Fruit fly (Drosophila melanogaster) whole organism, embryonic: ENCODE results near the gene CG8851.
A peak's percentile ranks its signal among the peaks of the same experiment; 100 is the strongest.

Source experiments
- Atf-2 ChIP-seq: fragments of 200-800 bp; sonication (Bioruptor generic); optimal IDR thresholded peaks from 2 replicates; lab custom pipeline; 2016; ENCODE audit warnings: missing biosample characterization, missing genetic modification characterization
- CG11456 ChIP-seq: fragments of 200-800 bp; sonication (Bioruptor generic); IDR thresholded peaks from 3 replicates; pipeline ENCODE4 v1.3.6; 2022; ENCODE audit warnings: missing biosample characterization, missing genetic modification characterization
- CG11696 ChIP-seq: fragments of 200-800 bp; sonication (Bioruptor generic); IDR thresholded peaks from 2 replicates; pipeline ENCODE4 v1.3.6; 2022; ENCODE audit warnings: missing biosample characterization, missing genetic modification characterization
- CG12769 ChIP-seq: fragments of 200-800 bp; sonication (Bioruptor generic); optimal IDR thresholded peaks from 2 replicates; lab custom pipeline; 2019; ENCODE audit warnings: missing biosample characterization, mild to moderate bottlenecking, missing genetic modification characterization, moderate library complexity
- CG12942 ChIP-seq: fragments of 200-800 bp; sonication (Bioruptor generic); optimal IDR thresholded peaks from 3 replicates; lab custom pipeline; 2016; ENCODE audit warnings: missing biosample characterization, missing genetic modification characterization
- CG1603 ChIP-seq: fragments of 200-800 bp; sonication (Bioruptor generic); optimal IDR thresholded peaks from 2 replicates; lab custom pipeline; 2019; ENCODE audit warnings: missing biosample characterization, mild to moderate bottlenecking, missing genetic modification characterization, moderate library complexity
- CG18619 ChIP-seq: fragments of 200-800 bp; sonication (Bioruptor generic); optimal IDR thresholded peaks from 3 replicates; lab custom pipeline; 2017; ENCODE audit warnings: missing biosample characterization, mild to moderate bottlenecking, missing genetic modification characterization
- CG2199 ChIP-seq: fragments of 200-800 bp; sonication (Bioruptor generic); IDR thresholded peaks from 3 replicates; pipeline ENCODE4 v1.3.6; 2022; ENCODE audit warnings: missing biosample characterization, missing genetic modification characterization
- CG31224 ChIP-seq: fragments of 200-800 bp; sonication (Bioruptor generic); IDR thresholded peaks from 2 replicates; pipeline ENCODE4 v1.3.6; 2022; ENCODE audit warnings: missing biosample characterization, missing genetic modification characterization
- CG31441 ChIP-seq: fragments of 200-800 bp; sonication (Bioruptor generic); IDR thresholded peaks from 2 replicates; pipeline ENCODE4 v1.3.6; 2022; ENCODE audit warnings: missing biosample characterization, missing genetic modification characterization
- CG4730 ChIP-seq: fragments of 200-800 bp; sonication (Bioruptor generic); IDR thresholded peaks from 2 replicates; pipeline ENCODE4 v1.3.6; 2022; ENCODE audit warnings: missing biosample characterization, missing genetic modification characterization
- CG6175 ChIP-seq: fragments of 200-800 bp; sonication (Bioruptor generic); IDR thresholded peaks from 3 replicates; pipeline ENCODE4 v1.3.6; 2022; ENCODE audit warnings: missing biosample characterization, missing genetic modification characterization
- CG7786 ChIP-seq: fragments of 200-800 bp; sonication (Bioruptor generic); optimal IDR thresholded peaks from 2 replicates; lab custom pipeline; 2016; ENCODE audit warnings: missing biosample characterization, missing genetic modification characterization
- CG8359 ChIP-seq: fragments of 200-800 bp; sonication (Bioruptor generic); optimal IDR thresholded peaks from 2 replicates; lab custom pipeline; 2017; ENCODE audit warnings: missing biosample characterization, mild to moderate bottlenecking, missing genetic modification characterization, borderline replicate concordance
- CoRest ChIP-seq: fragments of 200-800 bp; sonication (Bioruptor generic); optimal IDR thresholded peaks from 3 replicates; lab custom pipeline; 2018; ENCODE audit warnings: missing biosample characterization, mild to moderate bottlenecking, missing genetic modification characterization, moderate library complexity
- D19A ChIP-seq: fragments of 200-800 bp; optimal IDR thresholded peaks from 3 replicates; lab custom pipeline; 2019; ENCODE audit warnings: missing biosample characterization, mild to moderate bottlenecking, missing genetic modification characterization, moderate library complexity
- Dbx ChIP-seq: fragments of 200-800 bp; sonication (Bioruptor generic); IDR thresholded peaks from 3 replicates; pipeline ENCODE4 v1.3.6; 2022; ENCODE audit warnings: missing biosample characterization, missing genetic modification characterization
- Ets65A ChIP-seq: fragments of 200-800 bp; sonication (Bioruptor generic); peaks from one replicate; lab custom pipeline; 2016; ENCODE audit warnings: missing biosample characterization, missing genetic modification characterization
- Ets97D ChIP-seq: fragments of 200-800 bp; sonication (Bioruptor generic); optimal IDR thresholded peaks from 3 replicates; lab custom pipeline; 2016; ENCODE audit warnings: missing biosample characterization, missing genetic modification characterization
- HHEX ChIP-seq: fragments of 200-800 bp; sonication (Bioruptor generic); optimal IDR thresholded peaks from 3 replicates; lab custom pipeline; 2017; ENCODE audit warnings: missing biosample characterization, mild to moderate bottlenecking, missing genetic modification characterization, missing genetic modification reagents
- Hand ChIP-seq: fragments of 200-800 bp; sonication (Bioruptor generic); optimal IDR thresholded peaks from 2 replicates; lab custom pipeline; 2017; ENCODE audit warnings: mild to moderate bottlenecking, missing biosample characterization, missing genetic modification reagents, missing genetic modification characterization
- Hr51 ChIP-seq, 2 experiments: fragments of 200-800 bp; sonication (Bioruptor generic); optimal IDR thresholded peaks; 2 replicates in 1 of 2; 3 replicates in 1 of 2; lab custom pipeline; 2016 to 2018; ENCODE audit warnings: missing biosample characterization in 2 of 2, missing genetic modification characterization in 2 of 2, mild to moderate bottlenecking in 1 of 2, moderate library complexity in 1 of 2
- MTF-1 ChIP-seq: fragments of 200-800 bp; sonication (Bioruptor generic); optimal IDR thresholded peaks from 2 replicates; lab custom pipeline; 2018; ENCODE audit warnings: missing biosample characterization, mild to moderate bottlenecking, missing genetic modification characterization, borderline replicate concordance
- Med ChIP-seq: fragments of 200-800 bp; sonication (Bioruptor generic); peaks from one replicate; lab custom pipeline; 2016; ENCODE audit warnings: missing biosample characterization, missing genetic modification characterization, mild to moderate bottlenecking, inconsistent platforms, moderate library complexity
- Oli ChIP-seq: fragments of 200-800 bp; sonication (Bioruptor generic); optimal IDR thresholded peaks from 2 replicates; lab custom pipeline; 2018; ENCODE audit warnings: missing biosample characterization, mild to moderate bottlenecking, missing genetic modification characterization, moderate library complexity
- Sox100B ChIP-seq: fragments of 200-800 bp; sonication (Bioruptor generic); optimal IDR thresholded peaks from 3 replicates; lab custom pipeline; 2018; ENCODE audit warnings: missing biosample characterization, mild to moderate bottlenecking, missing genetic modification characterization
- Xrp1 ChIP-seq: fragments of 200-800 bp; sonication (Bioruptor generic); IDR thresholded peaks from 2 replicates; pipeline ENCODE4 v1.3.6; 2022; ENCODE audit warnings: missing biosample characterization, missing genetic modification characterization
- ara ChIP-seq: fragments of 200-800 bp; sonication (Bioruptor generic); IDR thresholded peaks from 2 replicates; pipeline ENCODE4 v1.3.6; 2022; ENCODE audit warnings: missing biosample characterization, missing genetic modification characterization
- bowl ChIP-seq: fragments of 200-800 bp; sonication (Bioruptor generic); IDR thresholded peaks from 2 replicates; pipeline ENCODE4 v1.3.6; 2022; ENCODE audit warnings: missing biosample characterization, missing genetic modification characterization
- bsh ChIP-seq, 2 experiments: fragments of 200-800 bp; sonication (Bioruptor generic); optimal IDR thresholded peaks; 2 replicates each; lab custom pipeline; 2017 to 2018; ENCODE audit warnings: mild to moderate bottlenecking in 2 of 2, missing biosample characterization in 2 of 2, missing genetic modification characterization in 2 of 2, moderate library complexity in 1 of 2
- chinmo ChIP-seq: fragments of 200-800 bp; sonication (Bioruptor generic); IDR thresholded peaks from 4 replicates; pipeline ENCODE4 v1.3.6; 2022; ENCODE audit warnings: missing biosample characterization, missing genetic modification characterization; ENCODE audit not compliant: partially characterized antibody
- crp ChIP-seq, 2 experiments: fragments of 200-800 bp; sonication (Bioruptor generic); optimal IDR thresholded peaks; 2 replicates in 1 of 2; 3 replicates in 1 of 2; lab custom pipeline; 2017; ENCODE audit warnings: missing biosample characterization in 2 of 2, missing genetic modification characterization in 2 of 2, mild to moderate bottlenecking in 1 of 2, moderate library complexity in 1 of 2
- dmrt11E ChIP-seq: fragments of 200-800 bp; sonication (Bioruptor generic); optimal IDR thresholded peaks from 3 replicates; lab custom pipeline; 2018; ENCODE audit warnings: missing biosample characterization, mild to moderate bottlenecking, missing genetic modification characterization, moderate library complexity
- en ChIP-seq: fragments of 200-800 bp; sonication (Bioruptor generic); optimal IDR thresholded peaks from 2 replicates; lab custom pipeline; 2016; ENCODE audit warnings: missing biosample characterization, missing genetic modification characterization
- gem ChIP-seq: fragments of 200-800 bp; sonication (Bioruptor generic); optimal IDR thresholded peaks from 2 replicates; lab custom pipeline; 2019; ENCODE audit warnings: missing biosample characterization, mild to moderate bottlenecking, missing genetic modification characterization, moderate library complexity
- grn ChIP-seq: fragments of 200-800 bp; sonication (Bioruptor generic); optimal IDR thresholded peaks from 3 replicates; lab custom pipeline; 2017; ENCODE audit warnings: missing biosample characterization, missing genetic modification characterization
- org-1 ChIP-seq: fragments of 200-800 bp; sonication (Bioruptor generic); optimal IDR thresholded peaks from 2 replicates; lab custom pipeline; 2017; ENCODE audit warnings: missing biosample characterization, missing genetic modification characterization
- pan ChIP-seq, 4 experiments: fragments of >200 bp in 3 of 4; fragments of 200-800 bp in 1 of 4; sonication (Bioruptor generic) in 1 of 4; optimal IDR thresholded peaks in 3 of 4; IDR thresholded peaks in 1 of 4; 2 replicates each; pipeline versions ENCODE4 v1.3.6 to Lab custom; 2017 to 2022; ENCODE audit warnings: missing biosample characterization in 2 of 4, missing genetic modification characterization in 2 of 4, mixed read lengths in 1 of 4
- prd ChIP-seq, 3 experiments: fragments of >200 bp in 2 of 3; fragments of 200-800 bp in 1 of 3; sonication (Bioruptor generic) in 1 of 3; optimal IDR thresholded peaks in 2 of 3; IDR thresholded peaks in 1 of 3; 2 replicates in 2 of 3; 3 replicates in 1 of 3; pipeline versions ENCODE4 v1.3.6 to Lab custom; 2017 to 2022; ENCODE audit warnings: missing biosample characterization in 1 of 3, missing genetic modification characterization in 1 of 3
- sc ChIP-seq, 3 experiments: fragments of >200 bp in 2 of 3; fragments of 200-800 bp in 1 of 3; sonication (Bioruptor generic) in 1 of 3; optimal IDR thresholded peaks; 2 replicates in 2 of 3; 3 replicates in 1 of 3; lab custom pipeline; 2017; ENCODE audit warnings: mild to moderate bottlenecking in 1 of 3, missing biosample characterization in 1 of 3, missing genetic modification characterization in 1 of 3, missing genetic modification reagents in 1 of 3
- sd ChIP-seq: fragments of 200-800 bp; sonication (Bioruptor generic); optimal IDR thresholded peaks from 3 replicates; lab custom pipeline; 2018; ENCODE audit warnings: missing biosample characterization, mild to moderate bottlenecking, missing genetic modification characterization, moderate library complexity
- sens ChIP-seq: fragments of 200-800 bp; sonication (Bioruptor generic); peaks from one replicate; lab custom pipeline; 2016; ENCODE audit warnings: missing biosample characterization, missing genetic modification characterization
- sna ChIP-seq: fragments of 200-800 bp; sonication (Bioruptor generic); IDR thresholded peaks from 2 replicates; pipeline ENCODE4 v1.3.6; 2022; ENCODE audit warnings: missing biosample characterization, missing genetic modification characterization; ENCODE audit not compliant: partially characterized antibody
- sug ChIP-seq: fragments of 200-800 bp; optimal IDR thresholded peaks from 2 replicates; lab custom pipeline; 2019; ENCODE audit warnings: missing biosample characterization, mild to moderate bottlenecking, missing genetic modification characterization, moderate library complexity
- twi ChIP-seq: fragments of 200-800 bp; optimal IDR thresholded peaks from 2 replicates; lab custom pipeline; 2019; ENCODE audit warnings: missing biosample characterization, mild to moderate bottlenecking, missing genetic modification characterization, moderate library complexity
- tx ChIP-seq: fragments of 200-800 bp; sonication (Bioruptor generic); optimal IDR thresholded peaks from 2 replicates; lab custom pipeline; 2016; ENCODE audit warnings: missing biosample characterization, missing genetic modification characterization
- unpg ChIP-seq: fragments of 200-800 bp; sonication (Bioruptor generic); optimal IDR thresholded peaks from 3 replicates; lab custom pipeline; 2018; ENCODE audit warnings: missing biosample characterization, mild to moderate bottlenecking, missing genetic modification characterization, moderate library complexity
- vnd ChIP-seq: fragments of 200-800 bp; sonication (Bioruptor generic); IDR thresholded peaks from 3 replicates; pipeline ENCODE4 v1.3.6; 2022; ENCODE audit warnings: missing biosample characterization, missing genetic modification characterization; ENCODE audit not compliant: partially characterized antibody
- zen ChIP-seq: fragments of 200-800 bp; sonication (Bioruptor generic); optimal IDR thresholded peaks from 3 replicates; lab custom pipeline; 2018; ENCODE audit warnings: missing biosample characterization, mild to moderate bottlenecking, missing genetic modification characterization, moderate library complexity

Gene CG8851

DNA sequence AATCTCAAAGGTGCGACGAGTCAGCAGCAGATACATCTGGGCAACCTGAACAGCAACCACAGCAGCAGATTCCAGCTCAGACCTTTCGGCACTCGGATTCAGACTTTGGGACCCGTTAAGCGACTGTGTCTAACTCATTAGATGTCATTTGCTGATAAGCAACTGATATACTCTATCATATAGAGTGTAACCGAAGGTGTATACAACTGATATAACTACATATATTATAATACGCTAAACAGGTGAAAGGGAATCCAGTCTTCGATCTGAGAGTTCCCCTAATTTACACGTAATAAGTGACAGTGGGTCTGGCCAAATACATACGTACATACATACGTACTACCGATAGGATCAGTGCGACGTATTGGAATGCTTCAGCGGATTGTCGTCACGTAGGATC, 31.1 kb downstream of the CG8851 start:
- no peak for TF ChIP-seq CG12942 (GFP tag; lab: Kevin White, UChicago)
- peak; percentile 3 for TF ChIP-seq CG1603 (tag; lab: Kevin White, UChicago)
- TF ChIP-seq pan (optimal IDR thresholded peaks at IDR 0.05; lab: Kevin White, UChicago): no peak
- no peak for TF ChIP-seq pan (GFP tag; optimal IDR thresholded peaks at IDR 0.05 in 1 of 2, IDR thresholded peaks at IDR 0.05 in 1 of 2)
- no peak for TF ChIP-seq twi (tag; lab: Kevin White, UChicago)
- no peak for TF ChIP-seq Hr51 (GFP tag; optimal IDR thresholded peaks at IDR 0.05; lab: Kevin White, UChicago)
- TF ChIP-seq MTF-1: no peak
- TF ChIP-seq sd (tag; lab: Kevin White, UChicago): peak; percentile 13
- TF ChIP-seq Ets65A (GFP tag; lab: Kevin White, UChicago): no peak
- peak; percentile 11 for TF ChIP-seq CG12769 (tag; lab: Kevin White, UChicago)
- TF ChIP-seq CG31441 (GFP tag; lab: Robert Waterston, UW): no peak
- TF ChIP-seq dmrt11E: no peak
- TF ChIP-seq prd (optimal IDR thresholded peaks at IDR 0.05; lab: Kevin White, UChicago): no peak
- 0 out of 3 replicates have a peak, but pooled peaks have one; percentile 18 for TF ChIP-seq prd (GFP tag; IDR thresholded peaks at IDR 0.05; lab: Robert Waterston, UW)
- no peak for TF ChIP-seq chinmo (GFP tag; lab: Robert Waterston, UW)
- TF ChIP-seq bsh (GFP tag; optimal IDR thresholded peaks at IDR 0.05; lab: Kevin White, UChicago): no peak
- no peak for TF ChIP-seq CG4730 (GFP tag; lab: Robert Waterston, UW)
- no peak for TF ChIP-seq HHEX (GFP tag; lab: Kevin White, UChicago)
- TF ChIP-seq sc (optimal IDR thresholded peaks at IDR 0.05; lab: Kevin White, UChicago): no peak
- TF ChIP-seq sc (GFP tag; optimal IDR thresholded peaks at IDR 0.05; lab: Kevin White, UChicago): no peak
- TF ChIP-seq CG11696 (GFP tag; lab: Robert Waterston, UW): no peak
- no peak for TF ChIP-seq ara (GFP tag; lab: Robert Waterston, UW)
- no peak for TF ChIP-seq Atf-2
- TF ChIP-seq Med: peak; percentile 43
- peak; percentile 84 for TF ChIP-seq grn (GFP tag; lab: Kevin White, UChicago)
- no peak for TF ChIP-seq Dbx (GFP tag; lab: Robert Waterston, UW)
- peak; percentile 92 for TF ChIP-seq D19A
- TF ChIP-seq CG8359: no peak
- 0 out of 3 replicates have a peak, but pooled peaks have one; percentile 15 for TF ChIP-seq CG2199
- no peak for TF ChIP-seq CG18619 (GFP tag; lab: Kevin White, UChicago)
- TF ChIP-seq CG11456 (GFP tag; lab: Robert Waterston, UW): 0 out of 3 replicates have a peak, but pooled peaks have one; percentile 16
- TF ChIP-seq, all 482 proteins: peak for 9

DNA sequence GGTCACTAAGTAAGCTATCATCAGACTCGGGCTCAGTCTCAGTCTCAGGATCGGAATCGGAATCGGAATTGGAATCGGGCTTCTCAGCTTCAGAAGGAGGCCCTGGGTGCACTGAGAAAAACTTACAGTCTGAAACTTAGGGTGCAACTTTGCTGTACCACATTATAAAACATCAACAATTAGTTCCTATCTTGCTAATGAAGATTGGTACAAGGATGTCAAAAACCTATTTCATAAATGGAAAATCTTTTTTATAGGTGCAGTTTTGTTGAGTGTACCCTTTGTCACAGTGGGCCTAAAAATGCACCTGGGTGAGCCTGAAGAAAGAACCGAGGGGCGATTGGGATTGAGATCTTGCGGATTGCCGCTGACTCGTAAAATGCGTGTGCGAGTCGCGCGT, 33.3 kb downstream of the CG8851 start:
- TF ChIP-seq Hand (GFP tag; lab: Kevin White, UChicago) (no peak), CG7786 (GFP tag; lab: Kevin White, UChicago) (no peak), tx (no peak), crp (GFP tag; optimal IDR thresholded peaks at IDR 0.05; lab: Kevin White, UChicago) (no peak), unpg (GFP tag; lab: Kevin White, UChicago) (no peak), CG31224 (no peak), Xrp1 (GFP tag; lab: Robert Waterston, UW) (peak; percentile 22; the same call in 1 of the 2 replicates), bsh (GFP tag; optimal IDR thresholded peaks at IDR 0.05; lab: Kevin White, UChicago) (peak in 1 of 2 experiments; percentile 13), vnd (no peak), sug (no peak), Sox100B (GFP tag; lab: Kevin White, UChicago) (no peak), sens (GFP tag; lab: Kevin White, UChicago) (peak; percentile 76), sd (tag; lab: Kevin White, UChicago) (no peak), org-1 (GFP tag; lab: Kevin White, UChicago) (no peak), en (no peak), CG6175 (GFP tag; lab: Robert Waterston, UW) (no peak), zen (peak; percentile 70), gem (tag; lab: Kevin White, UChicago) (peak; percentile 24), sna (GFP tag; lab: Robert Waterston, UW) (no peak), bowl (GFP tag; lab: Robert Waterston, UW) (no peak), CoRest (tag; lab: Kevin White, UChicago) (no peak), Oli (no peak), Ets97D (GFP tag; lab: Kevin White, UChicago) (no peak)
